Worm (Caenorhabditis elegans) whole organism, mixed stage, embryonic: ENCODE data around the gene nhr-13.

ENCODE experiments used
- M03D4.4 ChIP-seq: sonication (generic microtip); optimal IDR thresholded peaks from 2 replicates; lab custom pipeline; 2017; ENCODE audit warnings: mild to moderate bottlenecking, missing genetic modification characterization, missing compliant biosample characterization
- bed-3 ChIP-seq: fragments of 200-800 bp; sonication (Bioruptor generic); optimal IDR thresholded peaks from 3 replicates; lab custom pipeline; 2018; ENCODE audit warnings: mild to moderate bottlenecking, missing genetic modification characterization, moderate library complexity, missing compliant biosample characterization
- blmp-1 ChIP-seq: fragments of 150-350 bp; optimal IDR thresholded peaks from 2 replicates; lab custom pipeline; 2014; ENCODE audit warnings: missing biosample characterization, missing genetic modification characterization
- ceh-43 ChIP-seq: fragments of 200-800 bp; sonication (Bioruptor generic); optimal IDR thresholded peaks from 2 replicates; lab custom pipeline; 2018; ENCODE audit warnings: mild to moderate bottlenecking, missing genetic modification characterization, moderate library complexity, missing compliant biosample characterization
- ceh-83 ChIP-seq: fragments of 200-800 bp; sonication (Bioruptor generic); optimal IDR thresholded peaks from 2 replicates; lab custom pipeline; 2018; ENCODE audit warnings: mild to moderate bottlenecking, missing genetic modification characterization, missing compliant biosample characterization
- ces-1 ChIP-seq: fragments of 150-350 bp; optimal IDR thresholded peaks from 2 replicates; lab custom pipeline; 2014; ENCODE audit warnings: missing biosample characterization, missing genetic modification reagents, missing genetic modification characterization
- cnd-1 ChIP-seq: fragments of 200-800 bp; sonication (Bioruptor generic); optimal IDR thresholded peaks from 2 replicates; lab custom pipeline; 2018; ENCODE audit warnings: mild to moderate bottlenecking, missing genetic modification characterization, missing compliant biosample characterization
- drap-1 ChIP-seq: fragments of 200-800 bp; sonication (Bioruptor generic); optimal IDR thresholded peaks from 3 replicates; lab custom pipeline; 2018; ENCODE audit warnings: mild to moderate bottlenecking, missing genetic modification characterization, missing compliant biosample characterization
- elt-1 ChIP-seq: sonication (generic microtip); optimal IDR thresholded peaks from 2 replicates; lab custom pipeline; 2017; ENCODE audit warnings: missing genetic modification characterization, mild to moderate bottlenecking, missing compliant biosample characterization, antibody characterized with exemption, moderate library complexity, borderline replicate concordance; ENCODE audit not compliant: insufficient read depth
- flh-1 ChIP-seq: fragments of 200-800 bp; sonication (Bioruptor generic); optimal IDR thresholded peaks from 2 replicates; lab custom pipeline; 2018; ENCODE audit warnings: mild to moderate bottlenecking, missing genetic modification characterization, moderate library complexity, missing compliant biosample characterization
- ham-2 ChIP-seq: fragments of 200-800 bp; sonication (Bioruptor generic); optimal IDR thresholded peaks from 2 replicates; lab custom pipeline; 2018; ENCODE audit warnings: mild to moderate bottlenecking, missing genetic modification characterization, missing compliant biosample characterization
- lin-13 ChIP-seq: fragments of 150-350 bp; optimal IDR thresholded peaks from 2 replicates; lab custom pipeline; 2014; ENCODE audit warnings: missing biosample characterization, missing genetic modification characterization
- lin-32 ChIP-seq: fragments of 200-800 bp; sonication (Bioruptor generic); optimal IDR thresholded peaks from 2 replicates; lab custom pipeline; 2018; ENCODE audit warnings: mild to moderate bottlenecking, missing genetic modification characterization, missing compliant biosample characterization
- mab-5 ChIP-seq: fragments of 150-350 bp; optimal IDR thresholded peaks from 2 replicates; lab custom pipeline; 2014; ENCODE audit warnings: missing biosample characterization, missing genetic modification characterization
- mep-1 ChIP-seq: fragments of 150-350 bp; optimal IDR thresholded peaks from 2 replicates; lab custom pipeline; 2017; ENCODE audit warnings: missing biosample characterization, missing genetic modification reagents, missing genetic modification characterization, inconsistent platforms
- mls-2 ChIP-seq: sonication (generic microtip); optimal IDR thresholded peaks from 2 replicates; lab custom pipeline; 2016; ENCODE audit warnings: mild to moderate bottlenecking, missing genetic modification characterization, moderate library complexity, missing compliant biosample characterization
- nhr-12 ChIP-seq: fragments of 150-350 bp; optimal IDR thresholded peaks from 2 replicates; lab custom pipeline; 2014; ENCODE audit warnings: missing biosample characterization, missing genetic modification characterization
- nhr-2 ChIP-seq: fragments of 150-350 bp; optimal IDR thresholded peaks from 2 replicates; lab custom pipeline; 2014; ENCODE audit warnings: missing biosample characterization, missing genetic modification characterization
- nhr-237 ChIP-seq: fragments of 150-350 bp; optimal IDR thresholded peaks from 2 replicates; lab custom pipeline; 2014; ENCODE audit warnings: missing biosample characterization, missing genetic modification characterization
- nhr-28 ChIP-seq: fragments of 150-350 bp; optimal IDR thresholded peaks from 2 replicates; lab custom pipeline; 2014; ENCODE audit warnings: missing biosample characterization, missing genetic modification characterization
- nhr-76 ChIP-seq: sonication (generic microtip); optimal IDR thresholded peaks from 2 replicates; lab custom pipeline; 2017; ENCODE audit warnings: missing biosample characterization, missing genetic modification characterization
- pha-4 ChIP-seq: fragments of 150-350 bp; optimal IDR thresholded peaks from 2 replicates; lab custom pipeline; 2018; ENCODE audit warnings: missing biosample characterization, missing genetic modification reagents, missing genetic modification characterization
- sem-2 ChIP-seq: fragments of 200-800 bp; sonication (Bioruptor generic); optimal IDR thresholded peaks from 2 replicates; lab custom pipeline; 2018; ENCODE audit warnings: mild to moderate bottlenecking, missing genetic modification characterization, missing compliant biosample characterization
- snpc-4 ChIP-seq: fragments of 150-350 bp; optimal IDR thresholded peaks from 2 replicates; lab custom pipeline; 2014; ENCODE audit warnings: missing biosample characterization, missing genetic modification characterization
- sptf-1 ChIP-seq: sonication (generic microtip); optimal IDR thresholded peaks from 2 replicates; lab custom pipeline; 2017; ENCODE audit warnings: mild to moderate bottlenecking, missing genetic modification characterization, moderate library complexity, missing compliant biosample characterization
- tbx-8 ChIP-seq: fragments of 200-800 bp; sonication (Bioruptor generic); optimal IDR thresholded peaks from 2 replicates; lab custom pipeline; 2018; ENCODE audit warnings: mild to moderate bottlenecking, missing genetic modification characterization, moderate library complexity, missing compliant biosample characterization
- unc-120 ChIP-seq: sonication (generic microtip); optimal IDR thresholded peaks from 2 replicates; lab custom pipeline; 2017; ENCODE audit warnings: missing genetic modification characterization, missing compliant biosample characterization; ENCODE audit not compliant: poor library complexity, severe bottlenecking
- unc-39 ChIP-seq: fragments of 150-350 bp; optimal IDR thresholded peaks from 2 replicates; lab custom pipeline; 2014; ENCODE audit warnings: missing biosample characterization, missing genetic modification characterization
- unc-62 ChIP-seq: fragments of 150-350 bp; optimal IDR thresholded peaks from 2 replicates; lab custom pipeline; 2014; ENCODE audit warnings: missing biosample characterization, missing genetic modification reagents, missing genetic modification characterization
- zip-8 ChIP-seq: fragments of 150-350 bp; optimal IDR thresholded peaks from 2 replicates; lab custom pipeline; 2014; ENCODE audit warnings: missing biosample characterization, missing genetic modification characterization
- ztf-11 ChIP-seq: fragments of 150-350 bp; optimal IDR thresholded peaks from 2 replicates; lab custom pipeline; 2014; ENCODE audit warnings: missing biosample characterization, missing genetic modification characterization

Gene nhr-13

ce11 chrV:2199594-2199993 lies 7.3 kb downstream of the nhr-13 start:
- no peak for TF ChIP-seq bed-3 (GFP tag; lab: Kevin White, UChicago)
- no peak for TF ChIP-seq ces-1 (GFP tag; lab: Kevin White, UChicago)
- no peak for TF ChIP-seq unc-39 (tag; lab: Kevin White, UChicago)
- no peak for TF ChIP-seq ham-2 (GFP tag; lab: Kevin White, UChicago)
- no peak for TF ChIP-seq mab-5 (tag; lab: Kevin White, UChicago)
- no peak for TF ChIP-seq pha-4
- TF ChIP-seq nhr-237 (tag; lab: Kevin White, UChicago): no peak
- no peak for TF ChIP-seq nhr-12 (tag; lab: Kevin White, UChicago)
- no peak for TF ChIP-seq ceh-43 (GFP tag; lab: Kevin White, UChicago)
- no peak for TF ChIP-seq lin-32
- TF ChIP-seq nhr-2 (tag; lab: Kevin White, UChicago): no peak
- TF ChIP-seq ztf-11 (tag; lab: Kevin White, UChicago): no peak
- TF ChIP-seq mls-2 (tag; lab: Kevin White, UChicago): no peak
- TF ChIP-seq snpc-4: no peak

- TF ChIP-seq elt-1 (tag; lab: Kevin White, UChicago) (no peak), unc-39 (tag; lab: Kevin White, UChicago) (no peak), pha-4 (no peak), lin-13 (tag; lab: Kevin White, UChicago) (no peak), sptf-1 (no peak), cnd-1 (no peak), unc-62 (GFP tag; lab: Kevin White, UChicago) (no peak)
These were observed 8.1 kb downstream of the nhr-13 start for ce11 chrV:2200402-2200801.

ce11 chrV:2201240-2201639 lies 9.0 kb downstream of the nhr-13 start, which contains the start of gene cyp-32B1:
Gene cyp-32B1 (minus strand): TSS chrV:2201415.
- TF ChIP-seq unc-62 (GFP tag; lab: Kevin White, UChicago) (no peak), nhr-28 (tag; lab: Kevin White, UChicago) (no peak), zip-8 (tag; lab: Kevin White, UChicago) (no peak), nhr-76 (tag; lab: Kevin White, UChicago) (no peak), ceh-83 (GFP tag; lab: Kevin White, UChicago) (no peak), mls-2 (tag; lab: Kevin White, UChicago) (no peak), sem-2 (GFP tag; lab: Kevin White, UChicago) (no peak), flh-1 (GFP tag; lab: Kevin White, UChicago) (no peak), tbx-8 (GFP tag; lab: Kevin White, UChicago) (no peak), M03D4.4 (tag; lab: Kevin White, UChicago) (no peak), bed-3 (GFP tag; lab: Kevin White, UChicago) (no peak)

- no peak for TF ChIP-seq sptf-1
- TF ChIP-seq snpc-4: no peak
- TF ChIP-seq pha-4: no peak
These were observed 11.8 kb downstream of the nhr-13 start, which contains the start of gene cyp-33C12 for ce11 chrV:2204080-2204479. Gene cyp-33C12 (minus strand): TSS chrV:2204400.

ce11 chrV:2206181-2206580 lies 13.9 kb downstream of the nhr-13 start, which contains the start of gene srt-40:
Gene srt-40 (minus strand): TSS chrV:2206281.
- TF ChIP-seq mep-1 (tag; lab: Kevin White, UChicago) (no peak), blmp-1 (tag; lab: Kevin White, UChicago) (no peak), cnd-1 (no peak), bed-3 (GFP tag; lab: Kevin White, UChicago) (no peak), M03D4.4 (tag; lab: Kevin White, UChicago) (no peak), unc-120 (tag; lab: Kevin White, UChicago) (no peak), nhr-12 (tag; lab: Kevin White, UChicago) (no peak), ceh-83 (GFP tag; lab: Kevin White, UChicago) (no peak)

ce11 chrV:2206801-2207200 lies 14.5 kb downstream of the nhr-13 start, which contains the start of gene svh-11:
Gene svh-11 (plus strand): TSS chrV:2207101.
- no peak for TF ChIP-seq nhr-28 (tag; lab: Kevin White, UChicago)
- TF ChIP-seq nhr-76 (tag; lab: Kevin White, UChicago): no peak
- TF ChIP-seq ces-1 (GFP tag; lab: Kevin White, UChicago): no peak
- TF ChIP-seq ceh-83 (GFP tag; lab: Kevin White, UChicago): no peak
- no peak for TF ChIP-seq nhr-12 (tag; lab: Kevin White, UChicago)
- no peak for TF ChIP-seq drap-1 (GFP tag; lab: Kevin White, UChicago)
- TF ChIP-seq mep-1 (tag; lab: Kevin White, UChicago): no peak
- no peak for TF ChIP-seq elt-1 (tag; lab: Kevin White, UChicago)
- TF ChIP-seq ham-2 (GFP tag; lab: Kevin White, UChicago): no peak
